Worm (Caenorhabditis elegans) whole organism, mixed stage, embryonic: ENCODE measurements around the gene srj-11.

ENCODE experiments used
- lsy-2 ChIP-seq: fragments of 150-350 bp; optimal IDR thresholded peaks from 2 replicates; lab custom pipeline; 2014; ENCODE audit warnings: missing biosample characterization, missing genetic modification characterization
- nhr-12 ChIP-seq: fragments of 150-350 bp; optimal IDR thresholded peaks from 2 replicates; lab custom pipeline; 2014; ENCODE audit warnings: missing biosample characterization, missing genetic modification characterization
- nhr-28 ChIP-seq: fragments of 150-350 bp; optimal IDR thresholded peaks from 2 replicates; lab custom pipeline; 2014; ENCODE audit warnings: missing biosample characterization, missing genetic modification characterization
- unc-62 ChIP-seq: fragments of 150-350 bp; optimal IDR thresholded peaks from 2 replicates; lab custom pipeline; 2014; ENCODE audit warnings: missing biosample characterization, missing genetic modification reagents, missing genetic modification characterization
- zip-8 ChIP-seq: fragments of 150-350 bp; optimal IDR thresholded peaks from 2 replicates; lab custom pipeline; 2014; ENCODE audit warnings: missing biosample characterization, missing genetic modification characterization

DNA sequence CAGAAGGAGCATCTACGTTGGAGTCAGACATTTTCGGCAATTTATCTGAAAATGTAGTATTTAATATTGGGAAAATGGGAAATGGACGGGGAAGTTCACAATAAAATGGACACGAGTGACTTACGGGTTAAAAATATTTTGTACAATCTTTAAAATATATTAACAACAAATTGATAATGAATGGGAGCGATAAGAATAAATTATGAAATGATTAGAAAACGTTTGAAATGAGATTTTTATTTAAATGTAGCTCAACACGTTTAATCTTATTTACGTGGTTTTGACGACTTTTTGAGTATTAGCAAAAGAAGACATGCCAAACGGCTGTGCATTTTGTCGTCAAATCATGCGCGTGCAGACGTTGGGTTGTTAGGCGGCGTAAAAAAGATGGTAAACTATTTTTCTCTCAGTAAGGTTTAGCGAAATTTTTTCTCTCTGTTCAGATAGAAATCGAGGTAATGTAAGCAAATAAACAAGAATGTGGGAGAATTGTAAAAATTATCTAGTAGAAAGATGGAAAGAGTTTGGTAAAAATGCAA is 36.9 kb downstream of the srj-11 start, which contains the start of gene fbxa-64:
- TF ChIP-seq nhr-28 (tag; lab: Kevin White, UChicago) = no peak
- TF ChIP-seq zip-8 (tag; lab: Kevin White, UChicago) = no peak
- TF ChIP-seq unc-62 (GFP tag; lab: Kevin White, UChicago) = no peak
- TF ChIP-seq lsy-2 (tag; lab: Kevin White, UChicago) = no peak
- no peak for TF ChIP-seq nhr-12
